Fruit fly (Drosophila melanogaster) whole organism, adult: ENCODE data around the gene retm.

ENCODE experiments used
- CG11617 ChIP-seq: fragments of 200-800 bp; sonication (Bioruptor generic); optimal IDR thresholded peaks from 2 replicates; lab custom pipeline; 2017; ENCODE audit warnings: mild to moderate bottlenecking, missing biosample characterization, missing genetic modification reagents, missing genetic modification characterization
- CG14711 ChIP-seq: fragments of 200-800 bp; sonication (Bioruptor generic); optimal IDR thresholded peaks from 2 replicates; lab custom pipeline; 2018; ENCODE audit warnings: missing biosample characterization, mild to moderate bottlenecking, missing genetic modification characterization, moderate library complexity
- CG33017 ChIP-seq: fragments of 200-800 bp; sonication (Bioruptor generic); optimal IDR thresholded peaks from 2 replicates; lab custom pipeline; 2018; ENCODE audit warnings: missing biosample characterization, mild to moderate bottlenecking, missing genetic modification characterization, moderate library complexity
- CG7045 ChIP-seq: fragments of 200-800 bp; sonication (Bioruptor generic); optimal IDR thresholded peaks from 2 replicates; lab custom pipeline; 2017; ENCODE audit warnings: missing biosample characterization, mild to moderate bottlenecking, missing genetic modification characterization
- CG7101 ChIP-seq: fragments of 200-800 bp; sonication (Bioruptor generic); optimal IDR thresholded peaks from 2 replicates; lab custom pipeline; 2018; ENCODE audit warnings: missing biosample characterization, mild to moderate bottlenecking, missing genetic modification characterization, moderate library complexity
- Crg-1 ChIP-seq: fragments of 200-800 bp; sonication (Bioruptor generic); optimal IDR thresholded peaks from 2 replicates; lab custom pipeline; 2016; ENCODE audit warnings: missing biosample characterization, missing genetic modification characterization
- kay ChIP-seq: fragments of 200-800 bp; sonication (Bioruptor generic); peaks from one replicate; lab custom pipeline; 2016; ENCODE audit warnings: missing biosample characterization, missing genetic modification characterization, borderline replicate concordance
- ovo ChIP-seq: fragments of 200-800 bp; sonication (Bioruptor generic); optimal IDR thresholded peaks from 2 replicates; lab custom pipeline; 2016; ENCODE audit warnings: missing biosample characterization, missing genetic modification characterization

DNA sequence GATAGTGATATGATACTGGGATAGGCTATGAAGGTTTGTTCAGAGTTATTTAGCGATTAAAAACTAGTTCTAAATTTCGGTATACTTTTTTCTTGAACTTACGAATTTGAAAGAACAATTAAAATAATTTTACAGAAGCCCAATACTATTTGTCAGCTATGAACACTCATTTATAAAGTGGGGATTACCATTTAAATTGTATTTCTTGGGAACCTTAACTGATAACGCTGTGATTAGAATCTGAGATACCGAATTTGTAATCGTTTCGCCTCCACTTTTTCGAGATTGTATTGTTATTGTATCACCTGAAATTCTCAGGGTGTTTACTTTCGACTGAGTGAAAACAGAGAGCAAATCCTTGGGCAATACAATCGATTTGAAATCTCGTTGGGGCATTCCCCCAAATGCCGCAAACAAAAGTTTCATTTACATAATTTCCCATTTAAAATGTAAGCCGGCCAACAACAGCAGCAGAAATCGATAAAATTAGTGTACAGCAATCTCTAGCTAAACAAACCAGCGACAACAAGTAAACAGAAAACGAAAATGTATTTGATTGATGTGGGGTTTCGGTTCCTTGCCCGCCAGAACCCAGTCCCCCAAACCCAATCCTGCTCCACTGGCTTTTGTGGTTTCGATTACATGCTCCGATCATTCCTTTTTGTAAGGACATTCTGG is 45.1 kb upstream of the retm start:
- no peak for TF ChIP-seq CG11617 (GFP tag; lab: Kevin White, UChicago)
- TF ChIP-seq CG7045 (GFP tag; lab: Kevin White, UChicago), result no peak
- no peak for TF ChIP-seq Crg-1 (GFP tag; lab: Kevin White, UChicago)
- TF ChIP-seq CG7101 (tag; lab: Kevin White, UChicago), result no peak
- TF ChIP-seq ovo, result no peak
- no peak for TF ChIP-seq CG14711
- TF ChIP-seq kay (GFP tag; lab: Kevin White, UChicago), result no peak
- TF ChIP-seq CG33017, result no peak
